Worm (Caenorhabditis elegans) whole organism, early embryonic: ENCODE results near the gene nlp-78.

Experiments used
- B0310.2 ChIP-seq: sonication (generic microtip); optimal IDR thresholded peaks from 2 replicates; lab custom pipeline; 2016; ENCODE audit warnings: mild to moderate bottlenecking, missing genetic modification characterization, missing compliant biosample characterization
- F13C5.2 ChIP-seq: sonication (generic microtip); optimal IDR thresholded peaks from 2 replicates; lab custom pipeline; 2017; ENCODE audit warnings: mild to moderate bottlenecking, missing genetic modification characterization, inconsistent platforms, missing compliant biosample characterization
- aly-1 ChIP-seq: sonication (generic microtip); optimal IDR thresholded peaks from 2 replicates; lab custom pipeline; 2016; ENCODE audit warnings: missing genetic modification characterization, missing compliant biosample characterization
- ama-1 ChIP-seq: fragments of 150-350 bp; optimal IDR thresholded peaks from 2 replicates; lab custom pipeline; 2014
- ceh-13 ChIP-seq: fragments of 200-800 bp; sonication (Bioruptor generic); optimal IDR thresholded peaks from 2 replicates; lab custom pipeline; 2018; ENCODE audit warnings: mild to moderate bottlenecking, missing genetic modification characterization, missing compliant biosample characterization
- ceh-36 ChIP-seq: sonication (generic microtip); optimal IDR thresholded peaks from 2 replicates; lab custom pipeline; 2016; ENCODE audit warnings: missing genetic modification characterization, inconsistent platforms, missing compliant biosample characterization
- ets-7 ChIP-seq: sonication (generic microtip); optimal IDR thresholded peaks from 2 replicates; lab custom pipeline; 2016; ENCODE audit warnings: missing genotype, missing genetic modification characterization, missing compliant biosample characterization
- flt-1 ChIP-seq: fragments of 200-800 bp; sonication (Bioruptor generic); IDR thresholded peaks from 2 replicates; pipeline ENCODE4 v1.3.6; 2022; ENCODE audit warnings: missing genetic modification characterization, missing compliant biosample characterization
- hmbx-1 ChIP-seq: sonication (generic microtip); optimal IDR thresholded peaks from 2 replicates; lab custom pipeline; 2016; ENCODE audit warnings: mild to moderate bottlenecking, missing genetic modification characterization, missing compliant biosample characterization
- hmg-4 ChIP-seq: fragments of 200-800 bp; sonication (Bioruptor generic); optimal IDR thresholded peaks from 2 replicates; lab custom pipeline; 2018; ENCODE audit warnings: mild to moderate bottlenecking, missing genetic modification characterization, missing compliant biosample characterization
- hnd-1 ChIP-seq: sonication (generic microtip); optimal IDR thresholded peaks from 2 replicates; lab custom pipeline; 2016; ENCODE audit warnings: missing genetic modification characterization, missing compliant biosample characterization
- pes-1 ChIP-seq: fragments of 200-800 bp; sonication (Bioruptor generic); IDR thresholded peaks from 2 replicates; pipeline ENCODE4 v1.3.6; 2022; ENCODE audit warnings: missing genetic modification reagents, missing genetic modification characterization, missing compliant biosample characterization
- scrt-1 ChIP-seq: fragments of 200-800 bp; sonication (Bioruptor generic); IDR thresholded peaks from 2 replicates; pipeline ENCODE4 v1.3.6; 2022; ENCODE audit warnings: missing genetic modification characterization, missing compliant biosample characterization
- sea-1 ChIP-seq: fragments of 200-800 bp; sonication (Bioruptor generic); conservative IDR thresholded peaks from 2 replicates; pipeline ENCODE4 v1.3.6; 2022; ENCODE audit warnings: missing genetic modification characterization, missing compliant biosample characterization
- tbx-11 ChIP-seq: fragments of 200-800 bp; sonication (Bioruptor generic); IDR thresholded peaks from 2 replicates; pipeline ENCODE4 v1.3.6; 2022; ENCODE audit warnings: missing genetic modification characterization, missing compliant biosample characterization
- tbx-37 ChIP-seq: fragments of 200-800 bp; sonication (Bioruptor generic); conservative IDR thresholded peaks from 2 replicates; pipeline ENCODE4 v1.3.6; 2022; ENCODE audit warnings: missing genetic modification reagents, missing genetic modification characterization, missing compliant biosample characterization
- tra-4 ChIP-seq: sonication (generic microtip); optimal IDR thresholded peaks from 2 replicates; lab custom pipeline; 2017; ENCODE audit warnings: missing genetic modification characterization, missing compliant biosample characterization

Gene nlp-78

DNA sequence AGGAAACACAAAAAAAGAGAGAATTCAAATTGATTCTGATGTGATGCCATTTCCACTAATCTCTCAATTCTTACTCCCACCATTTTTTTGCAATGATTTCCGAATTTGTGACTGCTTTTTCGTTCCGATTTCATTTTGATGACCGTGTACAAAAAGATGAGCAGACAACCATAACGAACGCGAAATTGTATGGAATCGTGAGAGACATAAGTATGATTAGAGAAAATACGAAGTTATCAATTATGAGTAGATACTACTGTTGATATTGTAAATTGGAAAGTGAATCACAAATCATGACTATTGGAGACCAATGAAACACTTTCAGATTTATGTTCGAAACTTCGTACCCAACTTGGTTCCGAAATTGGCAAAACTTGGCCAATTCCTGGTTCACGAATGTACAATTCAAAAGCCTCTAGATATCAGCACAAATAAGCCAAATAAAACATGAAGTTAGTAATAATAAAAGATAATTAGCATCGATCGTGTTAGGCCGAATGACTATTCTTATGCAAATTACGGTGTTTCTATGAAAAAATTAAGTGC is 24.4 kb upstream of the nlp-78 start:
- no peak for TF ChIP-seq hmbx-1 (tag; lab: Kevin White, UChicago)
- no peak for TF ChIP-seq ceh-36
- no peak for TF ChIP-seq scrt-1
- no peak for TF ChIP-seq ama-1 (lab: Kevin White, UChicago)
- TF ChIP-seq tra-4: no peak
- no peak for TF ChIP-seq pes-1
- TF ChIP-seq aly-1: no peak
- no peak for TF ChIP-seq sea-1 (GFP tag; lab: Robert Waterston, UW)
- TF ChIP-seq hnd-1 (tag; lab: Kevin White, UChicago): no peak
- no peak for TF ChIP-seq ceh-13

DNA sequence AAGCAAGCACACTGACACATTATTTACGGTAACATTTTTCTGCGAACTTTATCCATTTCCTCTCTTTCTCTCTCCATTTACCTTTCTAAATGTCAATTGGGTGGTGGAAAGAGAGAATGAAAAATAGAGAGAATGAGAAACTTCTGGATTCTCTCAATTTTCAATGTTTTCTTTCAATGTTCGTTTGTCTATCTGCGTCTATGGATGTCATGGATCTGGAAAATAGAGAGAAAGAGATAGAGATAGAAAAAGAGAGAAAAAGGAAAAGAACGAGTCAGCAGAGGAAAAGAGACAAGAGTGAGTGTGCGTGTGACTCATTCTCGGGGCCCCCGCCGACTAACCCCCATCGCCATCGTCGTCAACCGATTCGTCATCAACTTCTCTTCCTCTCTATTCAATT is 23.1 kb upstream of the nlp-78 start, which contains the start of gene jun-1:
Gene jun-1, plus strand, starts transcription at position 307 of the 400 bp plus-strand sequence.
- TF ChIP-seq tbx-37 (GFP tag; lab: Robert Waterston, UW): no peak
- 0 out of 2 replicates have a peak, but pooled peaks have one; percentile 6 for TF ChIP-seq scrt-1
- TF ChIP-seq F13C5.2: no peak
- TF ChIP-seq hmg-4 (GFP tag; lab: Kevin White, UChicago): peak; percentile 26
- TF ChIP-seq hnd-1 (tag; lab: Kevin White, UChicago): no peak
- no peak for TF ChIP-seq sea-1 (GFP tag; lab: Robert Waterston, UW)
- TF ChIP-seq B0310.2 (tag; lab: Kevin White, UChicago): no peak
- no peak for TF ChIP-seq tra-4
- TF ChIP-seq tbx-11 (GFP tag; lab: Robert Waterston, UW): no peak
- no peak for TF ChIP-seq aly-1
- no peak for TF ChIP-seq ceh-13
- TF ChIP-seq hmbx-1 (tag; lab: Kevin White, UChicago): no peak

DNA sequence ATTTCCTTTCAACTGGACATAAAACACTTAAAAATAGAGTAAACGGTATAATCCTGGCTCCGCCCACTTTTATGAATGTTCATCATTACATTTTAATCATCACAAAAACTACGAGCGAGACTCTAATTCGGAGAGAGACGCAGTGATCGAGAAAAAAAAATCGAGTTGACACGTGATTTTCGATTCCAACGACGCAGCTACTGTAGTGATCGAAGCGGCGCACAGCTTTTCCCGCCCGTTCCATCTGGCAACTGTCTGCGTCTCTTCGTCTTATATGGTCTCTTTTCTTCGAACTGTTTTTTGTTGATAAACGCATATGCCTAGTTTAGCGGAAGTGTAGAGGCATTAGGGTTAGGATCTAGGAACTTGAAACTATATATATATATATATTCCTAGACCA is 22.2 kb upstream of the nlp-78 start:
- TF ChIP-seq sea-1 (GFP tag; lab: Robert Waterston, UW) (no peak), flt-1 (GFP tag; lab: Robert Waterston, UW) (no peak), F13C5.2 (no peak), B0310.2 (tag; lab: Kevin White, UChicago) (no peak), scrt-1 (no peak), ceh-13 (no peak), tbx-37 (GFP tag; lab: Robert Waterston, UW) (no peak), pes-1 (no peak), hmbx-1 (tag; lab: Kevin White, UChicago) (no peak), ama-1 (lab: Kevin White, UChicago) (no peak), aly-1 (no peak)

DNA sequence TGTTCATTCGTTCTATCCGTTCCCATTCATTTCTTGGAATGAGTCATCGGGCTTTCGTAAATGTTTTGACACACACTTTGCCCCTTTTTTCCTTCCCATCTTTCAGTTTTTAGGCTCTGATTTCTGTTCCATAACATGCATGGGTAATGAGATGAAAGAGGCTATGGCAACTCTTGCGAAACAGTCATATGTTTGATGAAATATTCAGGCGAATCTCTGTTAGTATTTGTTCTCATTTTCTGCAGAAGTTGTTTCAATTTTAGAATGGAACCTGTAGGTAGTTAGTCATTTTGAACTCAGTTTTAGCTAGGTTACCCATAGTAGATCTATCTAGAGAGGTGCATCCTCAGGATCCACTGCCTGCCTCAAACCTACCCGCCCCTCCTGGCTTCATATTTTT is 21.0 kb upstream of the nlp-78 start:
- TF ChIP-seq hnd-1 (tag; lab: Kevin White, UChicago): no peak
- TF ChIP-seq ama-1 (lab: Kevin White, UChicago): no peak
- no peak for TF ChIP-seq pes-1
- no peak for TF ChIP-seq ets-7 (tag; lab: Kevin White, UChicago)
- no peak for TF ChIP-seq tra-4
- no peak for TF ChIP-seq aly-1
- TF ChIP-seq ceh-13: no peak
- TF ChIP-seq B0310.2 (tag; lab: Kevin White, UChicago): no peak
- no peak for TF ChIP-seq F13C5.2
- no peak for TF ChIP-seq tbx-11 (GFP tag; lab: Robert Waterston, UW)
- TF ChIP-seq sea-1 (GFP tag; lab: Robert Waterston, UW): no peak
- TF ChIP-seq hmg-4 (GFP tag; lab: Kevin White, UChicago): no peak

DNA sequence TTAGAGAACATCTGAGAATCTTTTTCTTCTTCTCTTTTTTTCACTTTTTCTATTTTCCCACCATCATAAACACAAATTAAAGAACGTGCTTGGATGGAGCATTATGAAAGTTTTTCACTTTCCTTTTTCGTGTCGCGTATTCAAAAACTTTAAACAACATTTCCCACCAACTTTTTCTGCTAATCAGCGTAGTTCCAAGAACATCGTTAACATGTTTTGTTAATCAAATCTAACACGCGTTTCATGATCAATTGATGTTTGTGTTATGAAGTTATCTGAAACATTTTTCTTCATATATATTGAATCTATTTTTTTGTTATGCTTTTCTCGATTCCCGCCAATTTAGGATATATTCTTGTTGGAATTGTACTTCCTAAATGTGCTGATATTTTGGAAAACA is 20.3 kb upstream of the nlp-78 start:
- no peak for TF ChIP-seq aly-1
- TF ChIP-seq ama-1 (lab: Kevin White, UChicago): no peak
- TF ChIP-seq hmbx-1 (tag; lab: Kevin White, UChicago): no peak
- TF ChIP-seq sea-1 (GFP tag; lab: Robert Waterston, UW): no peak
- TF ChIP-seq B0310.2 (tag; lab: Kevin White, UChicago): no peak
- no peak for TF ChIP-seq hnd-1 (tag; lab: Kevin White, UChicago)
- no peak for TF ChIP-seq tbx-37 (GFP tag; lab: Robert Waterston, UW)
- no peak for TF ChIP-seq flt-1 (GFP tag; lab: Robert Waterston, UW)
- no peak for TF ChIP-seq scrt-1
- no peak for TF ChIP-seq pes-1
- TF ChIP-seq hmg-4 (GFP tag; lab: Kevin White, UChicago): no peak
- no peak for TF ChIP-seq ceh-13
- TF ChIP-seq F13C5.2: no peak
- no peak for TF ChIP-seq tbx-11 (GFP tag; lab: Robert Waterston, UW)
- TF ChIP-seq ceh-36: no peak
- TF ChIP-seq tra-4: no peak
- no peak for TF ChIP-seq ets-7 (tag; lab: Kevin White, UChicago)

DNA sequence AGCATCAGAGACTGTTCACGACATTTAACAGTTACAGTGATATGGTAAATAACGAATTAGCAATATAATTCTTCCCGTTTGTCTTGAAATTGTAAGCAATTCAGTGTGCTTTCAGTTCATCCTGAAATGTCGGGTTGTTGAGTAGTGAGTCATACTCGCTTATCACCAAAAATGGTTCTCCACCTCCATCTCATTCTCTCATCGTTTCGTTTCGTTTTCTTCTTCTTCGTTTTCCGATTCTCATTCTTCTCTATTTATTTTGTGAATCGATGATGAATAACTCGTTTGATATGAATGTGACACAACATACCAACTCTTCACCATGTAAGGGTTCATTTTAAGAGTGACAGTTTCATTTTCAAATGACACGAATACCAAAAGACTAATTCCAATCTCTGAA is 19.6 kb upstream of the nlp-78 start:
- no peak for TF ChIP-seq sea-1 (GFP tag; lab: Robert Waterston, UW)
- no peak for TF ChIP-seq ceh-13
- no peak for TF ChIP-seq scrt-1
- TF ChIP-seq ets-7 (tag; lab: Kevin White, UChicago): no peak
- no peak for TF ChIP-seq aly-1
- no peak for TF ChIP-seq B0310.2 (tag; lab: Kevin White, UChicago)
- TF ChIP-seq pes-1: no peak
- TF ChIP-seq F13C5.2: no peak
- TF ChIP-seq hmg-4 (GFP tag; lab: Kevin White, UChicago): no peak
- no peak for TF ChIP-seq tbx-37 (GFP tag; lab: Robert Waterston, UW)
- TF ChIP-seq flt-1 (GFP tag; lab: Robert Waterston, UW): no peak
- no peak for TF ChIP-seq hmbx-1 (tag; lab: Kevin White, UChicago)
- TF ChIP-seq ama-1 (lab: Kevin White, UChicago): no peak
- TF ChIP-seq ceh-36: no peak
- no peak for TF ChIP-seq tbx-11 (GFP tag; lab: Robert Waterston, UW)
- no peak for TF ChIP-seq hnd-1 (tag; lab: Kevin White, UChicago)

DNA sequence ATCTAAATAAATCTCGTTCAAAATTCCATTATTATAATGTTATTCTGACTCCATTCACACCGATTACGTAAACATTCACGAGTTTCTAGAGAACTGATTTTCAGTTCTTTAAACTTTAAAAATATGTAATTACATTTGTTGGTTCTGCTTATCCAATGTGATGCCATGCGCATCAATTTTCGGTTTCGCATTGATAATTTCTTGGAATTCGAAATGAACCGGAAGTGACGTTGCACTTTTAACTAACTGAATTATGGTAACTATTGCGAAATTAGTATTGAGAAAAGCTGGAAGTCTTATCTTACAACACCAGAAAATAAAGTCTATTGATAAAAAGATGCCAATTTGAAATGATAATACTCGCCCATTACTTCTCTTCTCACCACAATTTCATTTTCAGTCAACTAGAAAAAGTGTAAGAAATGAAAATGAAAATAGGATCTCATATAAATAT is 18.2 kb upstream of the nlp-78 start:
- no peak for TF ChIP-seq scrt-1
- TF ChIP-seq sea-1 (GFP tag; lab: Robert Waterston, UW): no peak
- no peak for TF ChIP-seq tra-4
- TF ChIP-seq aly-1: no peak

DNA sequence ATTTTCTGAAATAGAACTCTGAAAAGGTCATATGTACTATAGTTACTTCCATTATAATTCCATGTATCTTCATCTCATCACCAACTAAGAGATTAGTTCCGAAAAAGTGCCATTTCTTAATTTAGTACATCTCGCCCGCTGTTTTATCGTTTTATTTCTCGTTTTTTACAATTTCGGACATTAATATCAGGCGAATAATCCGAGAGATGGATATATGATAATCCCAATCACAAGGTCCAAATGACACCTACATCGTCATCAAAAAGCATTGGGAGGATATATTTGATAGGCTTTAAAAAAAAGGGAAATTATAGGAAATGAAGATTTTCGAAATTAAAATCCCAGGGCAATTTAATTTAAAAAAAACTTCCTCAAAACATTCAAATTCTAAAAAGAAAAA is 15.6 kb upstream of the nlp-78 start:
- TF ChIP-seq pes-1: no peak
- TF ChIP-seq hmbx-1 (tag; lab: Kevin White, UChicago): no peak
- TF ChIP-seq hmg-4 (GFP tag; lab: Kevin White, UChicago): no peak
- TF ChIP-seq tra-4: no peak
- no peak for TF ChIP-seq flt-1 (GFP tag; lab: Robert Waterston, UW)
- TF ChIP-seq scrt-1: no peak
- no peak for TF ChIP-seq ets-7 (tag; lab: Kevin White, UChicago)
- no peak for TF ChIP-seq hnd-1 (tag; lab: Kevin White, UChicago)
- TF ChIP-seq ceh-36: no peak
- no peak for TF ChIP-seq ama-1 (lab: Kevin White, UChicago)
- no peak for TF ChIP-seq ceh-13
